Fruit fly (Drosophila melanogaster) whole organism, embryonic: ENCODE results near the gene Lcp65Ag1.

ENCODE experiments used
- Aef1 ChIP-seq: fragments of 200-800 bp; sonication (Bioruptor generic); IDR thresholded peaks from 3 replicates; pipeline ENCODE4 v1.3.6; 2022; ENCODE audit warnings: missing biosample characterization, missing genetic modification characterization
- Awh ChIP-seq: fragments of 200-800 bp; sonication (Bioruptor generic); IDR thresholded peaks from 2 replicates; pipeline ENCODE4, ENCODE4 v1.3.6; 2022; ENCODE audit warnings: missing biosample characterization, missing genetic modification characterization
- B-H2 ChIP-seq: fragments of 200-800 bp; sonication (Bioruptor generic); optimal IDR thresholded peaks from 2 replicates; lab custom pipeline; 2018; ENCODE audit warnings: missing biosample characterization, mild to moderate bottlenecking, missing genetic modification characterization
- BEAF-32 ChIP-seq: fragments of 200-800 bp; sonication (Bioruptor generic); optimal IDR thresholded peaks from 3 replicates; lab custom pipeline; 2017; ENCODE audit warnings: missing biosample characterization, missing genetic modification characterization, mild to moderate bottlenecking, moderate library complexity, missing genetic modification reagents
- Bdp1 ChIP-seq: fragments of 200-800 bp; sonication (Bioruptor generic); optimal IDR thresholded peaks from 3 replicates; lab custom pipeline; 2016; ENCODE audit warnings: missing biosample characterization, missing genetic modification characterization
- CG10959 ChIP-seq: fragments of 200-800 bp; sonication (Bioruptor generic); IDR thresholded peaks from 2 replicates; pipeline ENCODE4 v1.3.6; 2022; ENCODE audit warnings: missing biosample characterization, missing genetic modification characterization
- CG14441 ChIP-seq: fragments of 200-800 bp; sonication (Bioruptor generic); IDR thresholded peaks from 2 replicates; pipeline ENCODE4 v1.3.6; 2022; ENCODE audit warnings: missing biosample characterization, missing genetic modification characterization
- CG1647 ChIP-seq: fragments of 200-800 bp; sonication (Bioruptor generic); optimal IDR thresholded peaks from 3 replicates; lab custom pipeline; 2016; ENCODE audit warnings: missing biosample characterization, missing genetic modification characterization
- CG16779 ChIP-seq: fragments of 200-800 bp; sonication (Bioruptor generic); IDR thresholded peaks from 2 replicates; pipeline ENCODE4 v1.3.6; 2022; ENCODE audit warnings: missing biosample characterization, missing genetic modification characterization
- CG16863 ChIP-seq: fragments of 200-800 bp; sonication (Bioruptor generic); optimal IDR thresholded peaks from 3 replicates; lab custom pipeline; 2016; ENCODE audit warnings: missing biosample characterization, missing genetic modification characterization
- CG17186 ChIP-seq: fragments of 200-800 bp; sonication (Bioruptor generic); optimal IDR thresholded peaks from 3 replicates; lab custom pipeline; 2017; ENCODE audit warnings: missing biosample characterization, missing genetic modification reagents, missing genetic modification characterization
- CG17385 ChIP-seq: fragments of 200-800 bp; sonication (Bioruptor generic); optimal IDR thresholded peaks from 3 replicates; lab custom pipeline; 2018; ENCODE audit warnings: missing biosample characterization, mild to moderate bottlenecking, missing genetic modification characterization
- CG17568 ChIP-seq: fragments of 200-800 bp; sonication (Bioruptor generic); optimal IDR thresholded peaks from 2 replicates; lab custom pipeline; 2018; ENCODE audit warnings: missing biosample characterization, mild to moderate bottlenecking, missing genetic modification characterization, moderate library complexity
- CG1832 ChIP-seq: fragments of 200-800 bp; sonication (Bioruptor generic); optimal IDR thresholded peaks from 2 replicates; lab custom pipeline; 2017; ENCODE audit warnings: missing biosample characterization, mild to moderate bottlenecking, missing genetic modification characterization, inconsistent platforms
- CG2678 ChIP-seq: fragments of 200-800 bp; sonication (Bioruptor generic); optimal IDR thresholded peaks from 3 replicates; lab custom pipeline; 2019; ENCODE audit warnings: missing biosample characterization, mild to moderate bottlenecking, missing genetic modification characterization, moderate library complexity
- CG3281 ChIP-seq: fragments of 200-800 bp; sonication (Bioruptor generic); optimal IDR thresholded peaks from 3 replicates; lab custom pipeline; 2017; ENCODE audit warnings: missing biosample characterization, mild to moderate bottlenecking, missing genetic modification characterization
- CG34376 ChIP-seq: fragments of 200-800 bp; sonication (Bioruptor generic); optimal IDR thresholded peaks from 2 replicates; lab custom pipeline; 2018; ENCODE audit warnings: missing biosample characterization, mild to moderate bottlenecking, missing genetic modification characterization
- CG4404 ChIP-seq: fragments of 200-800 bp; sonication (Bioruptor generic); IDR thresholded peaks from 2 replicates; pipeline ENCODE4 v1.3.6; 2022; ENCODE audit warnings: missing biosample characterization, missing genetic modification characterization
- CG4730 ChIP-seq: fragments of 200-800 bp; sonication (Bioruptor generic); IDR thresholded peaks from 2 replicates; pipeline ENCODE4 v1.3.6; 2022; ENCODE audit warnings: missing biosample characterization, missing genetic modification characterization
- CG4820 ChIP-seq: fragments of 200-800 bp; sonication (Bioruptor generic); optimal IDR thresholded peaks from 3 replicates; lab custom pipeline; 2016; ENCODE audit warnings: missing biosample characterization, missing genetic modification characterization
- CG5245 ChIP-seq: fragments of 200-800 bp; sonication (Bioruptor generic); optimal IDR thresholded peaks from 3 replicates; lab custom pipeline; 2016; ENCODE audit warnings: missing biosample characterization, missing genetic modification characterization
- CG6254 ChIP-seq: fragments of 200-800 bp; sonication (Bioruptor generic); optimal IDR thresholded peaks from 3 replicates; lab custom pipeline; 2017; ENCODE audit warnings: mild to moderate bottlenecking, missing biosample characterization, missing genetic modification reagents, missing genetic modification characterization
- CG6683 ChIP-seq: fragments of 200-800 bp; sonication (Bioruptor generic); optimal IDR thresholded peaks from 2 replicates; lab custom pipeline; 2017; ENCODE audit warnings: missing biosample characterization, mild to moderate bottlenecking, missing genetic modification characterization, missing genetic modification reagents
- CG9932 ChIP-seq: fragments of 200-800 bp; sonication (Bioruptor generic); IDR thresholded peaks from 2 replicates; pipeline ENCODE4 v1.3.6; 2022; ENCODE audit warnings: missing biosample characterization, missing genetic modification characterization
- Chrac-16 ChIP-seq: fragments of 200-800 bp; sonication (Bioruptor generic); optimal IDR thresholded peaks from 3 replicates; lab custom pipeline; 2016; ENCODE audit warnings: missing biosample characterization, missing genetic modification characterization
- CrebB ChIP-seq: fragments of 200-800 bp; sonication (Bioruptor generic); optimal IDR thresholded peaks from 3 replicates; lab custom pipeline; 2018; ENCODE audit warnings: missing biosample characterization, mild to moderate bottlenecking, missing genetic modification characterization
- HmgZ ChIP-seq: fragments of 200-800 bp; sonication (Bioruptor generic); optimal IDR thresholded peaks from 2 replicates; lab custom pipeline; 2018; ENCODE audit warnings: missing biosample characterization, mild to moderate bottlenecking, missing genetic modification characterization
- Hr3 ChIP-seq: fragments of 200-800 bp; sonication (Bioruptor generic); optimal IDR thresholded peaks from 3 replicates; lab custom pipeline; 2016; ENCODE audit warnings: missing biosample characterization, missing genetic modification characterization
- Jarid2 ChIP-seq: fragments of 200-800 bp; sonication (Bioruptor generic); optimal IDR thresholded peaks from 3 replicates; lab custom pipeline; 2017; ENCODE audit warnings: mild to moderate bottlenecking, missing biosample characterization, missing genetic modification reagents, missing genetic modification characterization
- Lhr ChIP-seq: fragments of 200-800 bp; sonication (Bioruptor generic); optimal IDR thresholded peaks from 3 replicates; lab custom pipeline; 2017; ENCODE audit warnings: mild to moderate bottlenecking, missing biosample characterization, missing genetic modification reagents, missing genetic modification characterization
- NK7.1 ChIP-seq: fragments of 200-800 bp; sonication (Bioruptor generic); optimal IDR thresholded peaks from 3 replicates; lab custom pipeline; 2016; ENCODE audit warnings: missing biosample characterization, missing genetic modification characterization
- Opbp ChIP-seq: fragments of 200-800 bp; sonication (Bioruptor generic); IDR thresholded peaks from 3 replicates; pipeline ENCODE4 v1.3.6; 2022; ENCODE audit warnings: missing biosample characterization, missing genetic modification characterization; ENCODE audit not compliant: partially characterized antibody
- Optix ChIP-seq: fragments of 200-800 bp; sonication (Bioruptor generic); IDR thresholded peaks from 3 replicates; pipeline ENCODE4 v1.3.6; 2022; ENCODE audit warnings: missing biosample characterization, missing genetic modification characterization
- Vsx1 ChIP-seq: fragments of 200-800 bp; sonication (Bioruptor generic); optimal IDR thresholded peaks from 2 replicates; lab custom pipeline; 2017; ENCODE audit warnings: missing biosample characterization, mild to moderate bottlenecking, missing genetic modification characterization, missing genetic modification reagents
- corto ChIP-seq: fragments of 200-800 bp; sonication (Bioruptor generic); optimal IDR thresholded peaks from 2 replicates; lab custom pipeline; 2016; ENCODE audit warnings: missing biosample characterization, mild to moderate bottlenecking, missing genetic modification characterization, moderate library complexity
- dati ChIP-seq: fragments of 200-800 bp; sonication (Bioruptor generic); IDR thresholded peaks from 2 replicates; pipeline ENCODE4 v1.3.6; 2022; ENCODE audit warnings: missing biosample characterization, missing genetic modification characterization
- exex ChIP-seq: fragments of 200-800 bp; sonication (Bioruptor generic); optimal IDR thresholded peaks from 4 replicates; lab custom pipeline; 2018; ENCODE audit warnings: missing biosample characterization, mild to moderate bottlenecking, missing genetic modification characterization, moderate library complexity
- kay ChIP-seq: fragments of 200-800 bp; sonication (Bioruptor generic); optimal IDR thresholded peaks from 2 replicates; lab custom pipeline; 2016; ENCODE audit warnings: missing biosample characterization, missing genetic modification characterization
- mirr ChIP-seq: fragments of 200-800 bp; sonication (Bioruptor generic); optimal IDR thresholded peaks from 3 replicates; lab custom pipeline; 2018; ENCODE audit warnings: missing biosample characterization, mild to moderate bottlenecking, missing genetic modification characterization
- p53 ChIP-seq: fragments of 200-800 bp; sonication (Bioruptor generic); optimal IDR thresholded peaks from 2 replicates; lab custom pipeline; 2016; ENCODE audit warnings: missing biosample characterization, missing genetic modification characterization
- pan ChIP-seq, 4 experiments: fragments of >200 bp in 3 of 4; fragments of 200-800 bp in 1 of 4; sonication (Bioruptor generic) in 1 of 4; optimal IDR thresholded peaks in 3 of 4; IDR thresholded peaks in 1 of 4; 2 replicates each; pipeline versions ENCODE4 v1.3.6 to Lab custom; 2017 to 2022; ENCODE audit warnings: missing biosample characterization in 2 of 4, missing genetic modification characterization in 2 of 4, mixed read lengths in 1 of 4
- run ChIP-seq: fragments of 200-800 bp; sonication (Bioruptor generic); optimal IDR thresholded peaks from 3 replicates; lab custom pipeline; 2018; ENCODE audit warnings: missing biosample characterization, mild to moderate bottlenecking, missing genetic modification characterization
- seq ChIP-seq: fragments of 200-800 bp; sonication (Bioruptor generic); IDR thresholded peaks from 2 replicates; pipeline ENCODE4 v1.3.6; 2022; ENCODE audit warnings: missing biosample characterization, missing genetic modification characterization
- sim ChIP-seq: fragments of 200-800 bp; sonication (Bioruptor generic); IDR thresholded peaks from 2 replicates; pipeline ENCODE4 v1.3.6; 2022; ENCODE audit warnings: missing biosample characterization, missing genetic modification characterization
- sisA ChIP-seq: fragments of 200-800 bp; sonication (Bioruptor generic); IDR thresholded peaks from 2 replicates; pipeline ENCODE4 v1.3.6; 2022; ENCODE audit warnings: missing biosample characterization, missing genetic modification characterization
- slbo ChIP-seq: fragments of 200-800 bp; sonication (Bioruptor generic); IDR thresholded peaks from 2 replicates; pipeline ENCODE4 v1.3.6; 2022; ENCODE audit warnings: missing biosample characterization, missing genetic modification characterization
- sob ChIP-seq: fragments of 200-800 bp; sonication (Bioruptor generic); IDR thresholded peaks from 2 replicates; pipeline ENCODE4 v1.3.6; 2022; ENCODE audit warnings: missing biosample characterization, missing genetic modification characterization
- tio ChIP-seq: fragments of 200-800 bp; sonication (Bioruptor generic); optimal IDR thresholded peaks from 2 replicates; lab custom pipeline; 2017; ENCODE audit warnings: missing biosample characterization, missing genetic modification characterization, inconsistent platforms
- unc-4 ChIP-seq: fragments of 200-800 bp; sonication (Bioruptor generic); IDR thresholded peaks from 2 replicates; pipeline ENCODE4 v1.3.6; 2022; ENCODE audit warnings: missing biosample characterization, missing genetic modification characterization; ENCODE audit not compliant: partially characterized antibody
- zen2 ChIP-seq: fragments of 200-800 bp; sonication (Bioruptor generic); IDR thresholded peaks from 3 replicates; pipeline ENCODE4 v1.3.6; 2022; ENCODE audit warnings: missing biosample characterization, missing genetic modification characterization; ENCODE audit not compliant: partially characterized antibody
- zfh2 ChIP-seq: fragments of 200-800 bp; sonication (Bioruptor generic); optimal IDR thresholded peaks from 2 replicates; lab custom pipeline; 2016; ENCODE audit warnings: missing biosample characterization, missing genetic modification characterization

The Lcp65Ag1 gene

dm6 chr3L:6173826-6174255 lies 38.8 kb upstream of the Lcp65Ag1 start, which contains the start of the genes fmt and CG7376 (continued):
- TF ChIP-seq Jarid2 (GFP tag; lab: Kevin White, UChicago) (no peak), sisA (GFP tag; lab: Robert Waterston, UW) (no peak), slbo (GFP tag; lab: Robert Waterston, UW) (peak; percentile 61), sob (GFP tag; lab: Robert Waterston, UW) (no peak), CG17568 (GFP tag; lab: Kevin White, UChicago) (no peak), kay (GFP tag; lab: Kevin White, UChicago) (no peak), mirr (GFP tag; lab: Kevin White, UChicago) (no peak), exex (tag; lab: Kevin White, UChicago) (no peak), run (tag; lab: Kevin White, UChicago) (no peak), Awh (GFP tag; lab: Robert Waterston, UW) (no peak), dati (GFP tag; lab: Robert Waterston, UW) (no peak), CG16779 (GFP tag; lab: Robert Waterston, UW) (no peak), pan (optimal IDR thresholded peaks at IDR 0.05; lab: Kevin White, UChicago) (no peak), pan (GFP tag; optimal IDR thresholded peaks at IDR 0.05 in 1 of 2, IDR thresholded peaks at IDR 0.05 in 1 of 2) (no peak), BEAF-32 (GFP tag; lab: Kevin White, UChicago) (peak; percentile 63), CG14441 (GFP tag; lab: Robert Waterston, UW) (no peak), Vsx1 (GFP tag; lab: Kevin White, UChicago) (no peak), p53 (no peak), tio (no peak), CG17385 (no peak), Bdp1 (GFP tag; lab: Kevin White, UChicago) (no peak), Optix (GFP tag; lab: Robert Waterston, UW) (no peak), CG16863 (GFP tag; lab: Kevin White, UChicago) (no peak), Opbp (GFP tag; lab: Robert Waterston, UW) (peak; percentile 78; the same call in 2 of the 3 replicates), sim (no peak), B-H2 (GFP tag; lab: Kevin White, UChicago) (peak; percentile 43), CG17186 (GFP tag; lab: Kevin White, UChicago) (peak; percentile 39), zen2 (GFP tag; lab: Robert Waterston, UW) (peak; percentile 54; the same call in 1 of the 3 replicates), CG10959 (no peak), CG1832 (GFP tag; lab: Kevin White, UChicago) (no peak), CG9932 (GFP tag; lab: Robert Waterston, UW) (no peak), CG4404 (GFP tag; lab: Robert Waterston, UW) (no peak), CG6683 (no peak), Chrac-16 (peak; percentile 4), corto (no peak), HmgZ (tag; lab: Kevin White, UChicago) (peak; percentile 23), CrebB (tag; lab: Kevin White, UChicago) (no peak), seq (GFP tag; lab: Robert Waterston, UW) (no peak), CG1647 (GFP tag; lab: Kevin White, UChicago) (no peak), CG3281 (GFP tag; lab: Kevin White, UChicago) (no peak), CG34376 (no peak), Lhr (GFP tag; lab: Kevin White, UChicago) (peak; percentile 29), Aef1 (GFP tag; lab: Robert Waterston, UW) (no peak), CG4730 (GFP tag; lab: Robert Waterston, UW) (no peak), unc-4 (peak; percentile 56; the same call in 1 of the 2 replicates), CG4820 (GFP tag; lab: Kevin White, UChicago) (no peak), NK7.1 (GFP tag; lab: Kevin White, UChicago) (no peak), zfh2 (GFP tag; lab: Kevin White, UChicago) (no peak), CG5245 (GFP tag; lab: Kevin White, UChicago) (no peak), Hr3 (GFP tag; lab: Kevin White, UChicago) (peak; percentile 39), CG2678 (tag; lab: Kevin White, UChicago) (no peak), CG6254 (GFP tag; lab: Kevin White, UChicago) (no peak)
